Worm (Caenorhabditis elegans) whole organism, young adult: ENCODE measurements around the gene hal-3.

Experiments
- F22D6.2 ChIP-seq: sonication (generic microtip); optimal IDR thresholded peaks from 2 replicates; lab custom pipeline; 2016; ENCODE audit warnings: mild to moderate bottlenecking, missing genetic modification characterization, missing compliant biosample characterization
- F33H1.4 ChIP-seq: fragments of 200-800 bp; sonication (Bioruptor generic); IDR thresholded peaks from 2 replicates; pipeline ENCODE4 v1.3.6; 2022; ENCODE audit warnings: missing genetic modification reagents, missing genetic modification characterization, missing compliant biosample characterization
- F49E8.2 ChIP-seq: sonication (generic microtip); optimal IDR thresholded peaks from 3 replicates; lab custom pipeline; 2017; ENCODE audit warnings: missing genetic modification characterization, mild to moderate bottlenecking, missing compliant biosample characterization, antibody characterized with exemption, moderate library complexity; ENCODE audit not compliant: insufficient read depth
- F52B5.7 ChIP-seq: sonication (generic microtip); optimal IDR thresholded peaks from 2 replicates; lab custom pipeline; 2016; ENCODE audit warnings: mild to moderate bottlenecking, missing genetic modification characterization, missing compliant biosample characterization
- F57C9.4 ChIP-seq: sonication (generic microtip); optimal IDR thresholded peaks from 2 replicates; lab custom pipeline; 2017; ENCODE audit warnings: mild to moderate bottlenecking, missing genetic modification characterization, missing compliant biosample characterization
- K12H6.12 ChIP-seq: fragments of 200-800 bp; sonication (Bioruptor generic); optimal IDR thresholded peaks from 2 replicates; lab custom pipeline; 2018; ENCODE audit warnings: mild to moderate bottlenecking, missing genetic modification characterization, missing compliant biosample characterization
- Y53G8AR.9 ChIP-seq: fragments of 200-800 bp; sonication (Bioruptor generic); conservative IDR thresholded peaks from 2 replicates; pipeline ENCODE4 v1.3.6; 2022; ENCODE audit warnings: missing genetic modification reagents, missing genetic modification characterization, missing compliant biosample characterization
- Y56A3A.18 ChIP-seq: fragments of 200-800 bp; sonication (Bioruptor generic); IDR thresholded peaks from 2 replicates; pipeline ENCODE4 v1.3.6; 2022; ENCODE audit warnings: missing genetic modification reagents, missing genetic modification characterization, missing compliant biosample characterization
- Y95B8A.8 ChIP-seq: fragments of 200-800 bp; sonication (Bioruptor generic); IDR thresholded peaks from 2 replicates; pipeline ENCODE4 v1.3.6; 2022; ENCODE audit warnings: missing genetic modification reagents, missing genetic modification characterization, missing compliant biosample characterization
- ama-1 ChIP-seq, 3 experiments: fragments of 150-350 bp in 1 of 3; sonication (generic microtip) in 2 of 3; optimal IDR thresholded peaks; 2 replicates each; lab custom pipeline; 2014 to 2018; ENCODE audit warnings: missing biosample characterization in 2 of 3, missing genetic modification characterization in 2 of 3, missing genetic modification reagents in 2 of 3
- aptf-3 ChIP-seq: fragments of 200-800 bp; sonication (Bioruptor generic); IDR thresholded peaks from 2 replicates; pipeline ENCODE4 v1.3.6; 2022; ENCODE audit warnings: missing genetic modification characterization, missing compliant biosample characterization
- atf-7 ChIP-seq: sonication (generic microtip); optimal IDR thresholded peaks from 2 replicates; lab custom pipeline; 2017; ENCODE audit warnings: mild to moderate bottlenecking, missing genetic modification characterization, missing compliant biosample characterization
- attf-5 ChIP-seq: fragments of 200-800 bp; sonication (Bioruptor generic); optimal IDR thresholded peaks from 2 replicates; lab custom pipeline; 2018; ENCODE audit warnings: mild to moderate bottlenecking, missing genetic modification characterization, missing compliant biosample characterization
- attf-6 ChIP-seq: fragments of 200-800 bp; sonication (Bioruptor generic); IDR thresholded peaks from 2 replicates; pipeline ENCODE4 v1.3.6; 2022; ENCODE audit warnings: missing genetic modification reagents, missing genetic modification characterization, missing compliant biosample characterization
- ccch-3 ChIP-seq: fragments of 200-800 bp; sonication (Bioruptor generic); optimal IDR thresholded peaks from 2 replicates; lab custom pipeline; 2018; ENCODE audit warnings: mild to moderate bottlenecking, missing genetic modification characterization, missing compliant biosample characterization
- cebp-1 ChIP-seq, 2 experiments: fragments of 200-800 bp in 1 of 2; sonication (Bioruptor generic) in 1 of 2; sonication (generic microtip) in 1 of 2; IDR thresholded peaks in 1 of 2; optimal IDR thresholded peaks in 1 of 2; 2 replicates each; pipeline versions ENCODE4 v1.3.6 to Lab custom; 2017 to 2022; ENCODE audit warnings: missing compliant biosample characterization in 2 of 2, missing genetic modification characterization in 2 of 2, mild to moderate bottlenecking in 1 of 2, missing genetic modification reagents in 1 of 2, moderate library complexity in 1 of 2
- chd-7 ChIP-seq: sonication (generic microtip); optimal IDR thresholded peaks from 2 replicates; lab custom pipeline; 2016; ENCODE audit warnings: mild to moderate bottlenecking, missing genetic modification characterization, moderate library complexity, missing compliant biosample characterization
- die-1 ChIP-seq: sonication (generic microtip); optimal IDR thresholded peaks from 2 replicates; lab custom pipeline; 2016; ENCODE audit warnings: missing genotype, mild to moderate bottlenecking, missing genetic modification characterization, missing compliant biosample characterization
- dox-1 ChIP-seq: fragments of 200-800 bp; sonication (Bioruptor generic); IDR thresholded peaks from 2 replicates; pipeline ENCODE4 v1.3.6; 2022; ENCODE audit warnings: missing genetic modification reagents, missing genetic modification characterization, missing compliant biosample characterization
- dpff-1 ChIP-seq: sonication (generic microtip); optimal IDR thresholded peaks from 2 replicates; lab custom pipeline; 2017; ENCODE audit warnings: mild to moderate bottlenecking, missing genetic modification characterization, missing compliant biosample characterization
- egl-44 ChIP-seq: fragments of 200-800 bp; sonication (Bioruptor generic); IDR thresholded peaks from 2 replicates; pipeline ENCODE4 v1.3.6; 2022; ENCODE audit warnings: missing genetic modification reagents, missing genetic modification characterization, missing compliant biosample characterization
- ets-4 ChIP-seq: fragments of 200-800 bp; sonication (Bioruptor generic); optimal IDR thresholded peaks from 2 replicates; lab custom pipeline; 2018; ENCODE audit warnings: mild to moderate bottlenecking, missing genetic modification characterization, missing compliant biosample characterization
- fkh-3 ChIP-seq: sonication (generic microtip); optimal IDR thresholded peaks from 2 replicates; lab custom pipeline; 2016; ENCODE audit warnings: mild to moderate bottlenecking, missing genetic modification characterization, missing compliant biosample characterization
- hmg-1.2 ChIP-seq: fragments of 200-800 bp; sonication (Bioruptor generic); IDR thresholded peaks from 2 replicates; pipeline ENCODE4 v1.3.6; 2022; ENCODE audit warnings: missing genetic modification reagents, missing genetic modification characterization, missing compliant biosample characterization
- hmg-20 ChIP-seq: fragments of 200-800 bp; sonication (Bioruptor generic); IDR thresholded peaks from 2 replicates; pipeline ENCODE4 v1.3.6; 2022; ENCODE audit warnings: missing genetic modification reagents, missing genetic modification characterization, missing compliant biosample characterization
- lag-1 ChIP-seq: fragments of 200-800 bp; sonication (Bioruptor generic); IDR thresholded peaks from 2 replicates; pipeline ENCODE4 v1.3.6; 2022; ENCODE audit warnings: missing genetic modification reagents, missing genetic modification characterization, missing compliant biosample characterization
- let-607 ChIP-seq, 2 experiments: fragments of 200-800 bp in 1 of 2; sonication (Bioruptor generic) in 1 of 2; sonication (generic microtip) in 1 of 2; optimal IDR thresholded peaks; 2 replicates each; lab custom pipeline; 2016 to 2018; ENCODE audit warnings: mild to moderate bottlenecking in 2 of 2, missing compliant biosample characterization in 2 of 2, missing genetic modification characterization in 2 of 2, moderate library complexity in 2 of 2, missing genotype in 1 of 2
- lin-35 ChIP-seq, 3 experiments: fragments of 150-350 bp in 2 of 3; sonication (generic microtip) in 1 of 3; optimal IDR thresholded peaks; 2 replicates each; lab custom pipeline; 2014 to 2018; ENCODE audit warnings: missing biosample characterization in 3 of 3, missing genetic modification characterization in 3 of 3, missing genetic modification reagents in 3 of 3
- lin-54 ChIP-seq: fragments of 200-800 bp; sonication (Bioruptor generic); optimal IDR thresholded peaks from 2 replicates; lab custom pipeline; 2018; ENCODE audit warnings: mild to moderate bottlenecking, missing genetic modification characterization, missing compliant biosample characterization
- madf-3 ChIP-seq: fragments of 200-800 bp; sonication (Bioruptor generic); IDR thresholded peaks from 2 replicates; pipeline ENCODE4 v1.3.6; 2022; ENCODE audit warnings: missing genetic modification reagents, missing genetic modification characterization, missing compliant biosample characterization
- mes-4 ChIP-seq: sonication (generic microtip); optimal IDR thresholded peaks from 2 replicates; lab custom pipeline; 2016; ENCODE audit warnings: missing genotype, missing genetic modification characterization, missing compliant biosample characterization
- nhr-120 ChIP-seq: fragments of 200-800 bp; sonication (Bioruptor generic); IDR thresholded peaks from 2 replicates; pipeline ENCODE4 v1.3.6; 2022; ENCODE audit warnings: missing genetic modification characterization, missing compliant biosample characterization
- nhr-179 ChIP-seq: sonication (generic microtip); optimal IDR thresholded peaks from 2 replicates; lab custom pipeline; 2016; ENCODE audit warnings: mild to moderate bottlenecking, missing genetic modification characterization, missing compliant biosample characterization
- pha-4 ChIP-seq: fragments of 150-350 bp; sonication (generic microtip); optimal IDR thresholded peaks from 2 replicates; lab custom pipeline; 2014; ENCODE audit warnings: missing biosample characterization, missing genetic modification reagents, missing genetic modification characterization
- rpc-1 ChIP-seq, 2 experiments: fragments of 150-350 bp in 1 of 2; sonication (generic microtip) in 1 of 2; optimal IDR thresholded peaks; 2 replicates each; lab custom pipeline; 2014 to 2018; ENCODE audit warnings: missing biosample characterization in 1 of 2, missing genetic modification characterization in 1 of 2, missing genetic modification reagents in 1 of 2, missing genotype in 1 of 2
- somi-1 ChIP-seq: fragments of 200-800 bp; sonication (Bioruptor generic); optimal IDR thresholded peaks from 2 replicates; lab custom pipeline; 2018; ENCODE audit warnings: mild to moderate bottlenecking, missing genetic modification characterization, missing compliant biosample characterization
- tbp1 ChIP-seq: fragments of 200-800 bp; sonication (Bioruptor generic); optimal IDR thresholded peaks from 2 replicates; lab custom pipeline; 2018; ENCODE audit warnings: mild to moderate bottlenecking, missing genetic modification characterization, missing compliant biosample characterization
- unc-62 ChIP-seq: fragments of 150-350 bp; optimal IDR thresholded peaks from 2 replicates; lab custom pipeline; 2014; ENCODE audit warnings: missing biosample characterization, missing genetic modification reagents, missing genetic modification characterization
- zfh-2 ChIP-seq: fragments of 200-800 bp; sonication (Bioruptor generic); conservative IDR thresholded peaks from 2 replicates; pipeline ENCODE4 v1.3.6; 2022; ENCODE audit warnings: missing genetic modification reagents, missing genetic modification characterization, missing compliant biosample characterization
- ztf-22 ChIP-seq: fragments of 200-800 bp; sonication (Bioruptor generic); optimal IDR thresholded peaks from 2 replicates; lab custom pipeline; 2018; ENCODE audit warnings: mild to moderate bottlenecking, missing genetic modification characterization, moderate library complexity, missing compliant biosample characterization
- ztf-26 ChIP-seq: sonication (generic microtip); optimal IDR thresholded peaks from 2 replicates; lab custom pipeline; 2017; ENCODE audit warnings: missing genetic modification characterization, missing compliant biosample characterization
- ztf-6 ChIP-seq: fragments of 200-800 bp; sonication (Bioruptor generic); IDR thresholded peaks from 2 replicates; pipeline ENCODE4 v1.3.6; 2022; ENCODE audit warnings: missing genetic modification reagents, missing genetic modification characterization, missing compliant biosample characterization

The hal-3 gene

ce11 chrII:9602566-9602965 is 14.4 kb downstream of the hal-3 start:
- TF ChIP-seq F52B5.7 (tag; lab: Kevin White, UChicago) = no peak
- no peak for TF ChIP-seq Y56A3A.18 (GFP tag; lab: Robert Waterston, UW)
- TF ChIP-seq attf-6 (GFP tag; lab: Robert Waterston, UW) = no peak
- no peak for TF ChIP-seq cebp-1 (GFP tag; IDR thresholded peaks at IDR 0.05; lab: Robert Waterston, UW)
- peak; percentile 31 for TF ChIP-seq cebp-1 (tag; optimal IDR thresholded peaks at IDR 0.05; lab: Kevin White, UChicago)
- TF ChIP-seq Y95B8A.8 (GFP tag; lab: Robert Waterston, UW) = no peak
- TF ChIP-seq aptf-3 (GFP tag; lab: Robert Waterston, UW) = no peak
- no peak for TF ChIP-seq hmg-20 (GFP tag; lab: Robert Waterston, UW)

ce11 chrII:9601679-9602078 is 15.2 kb downstream of the hal-3 start:
- TF ChIP-seq cebp-1 (GFP tag; IDR thresholded peaks at IDR 0.05; lab: Robert Waterston, UW) (0 out of 2 replicates have a peak, but pooled peaks have one; percentile 14), cebp-1 (tag; optimal IDR thresholded peaks at IDR 0.05; lab: Kevin White, UChicago) (peak; percentile 47), lag-1 (GFP tag; lab: Robert Waterston, UW) (no peak), unc-62 (GFP tag; lab: Kevin White, UChicago) (peak; percentile 39), pha-4 (peak; percentile 29), madf-3 (GFP tag; lab: Robert Waterston, UW) (no peak), F57C9.4 (tag; lab: Kevin White, UChicago) (no peak), lin-35 (GFP tag; optimal IDR thresholded peaks at IDR 0.05; lab: Kevin White, UChicago) (peak in 1 of 3 experiments; percentile 27), F49E8.2 (tag; lab: Kevin White, UChicago) (no peak), rpc-1 (optimal IDR thresholded peaks at IDR 0.05; lab: Kevin White, UChicago) (no peak), rpc-1 (tag; optimal IDR thresholded peaks at IDR 0.05; lab: Kevin White, UChicago) (no peak), tbp1 (GFP tag; lab: Kevin White, UChicago) (peak; percentile 14), nhr-120 (GFP tag; lab: Robert Waterston, UW) (no peak), attf-5 (peak; percentile 22), fkh-3 (tag; lab: Kevin White, UChicago) (no peak), K12H6.12 (tag; lab: Kevin White, UChicago) (no peak)

ce11 chrII:9601069-9601468 is 15.9 kb downstream of the hal-3 start:
- TF ChIP-seq Y53G8AR.9 (GFP tag; lab: Robert Waterston, UW) (0 out of 2 replicates have a peak, but pooled peaks have one; percentile 23), fkh-3 (tag; lab: Kevin White, UChicago) (no peak), ztf-26 (peak; percentile 50), hmg-20 (GFP tag; lab: Robert Waterston, UW) (no peak), F22D6.2 (tag; lab: Kevin White, UChicago) (peak; percentile 59), aptf-3 (GFP tag; lab: Robert Waterston, UW) (no peak), nhr-179 (tag; lab: Kevin White, UChicago) (no peak), die-1 (tag; lab: Kevin White, UChicago) (no peak), F57C9.4 (tag; lab: Kevin White, UChicago) (no peak), atf-7 (peak; percentile 43), ztf-6 (no peak), somi-1 (peak; percentile 64), mes-4 (tag; lab: Kevin White, UChicago) (no peak), cebp-1 (GFP tag; IDR thresholded peaks at IDR 0.05; lab: Robert Waterston, UW) (no peak), cebp-1 (tag; optimal IDR thresholded peaks at IDR 0.05; lab: Kevin White, UChicago) (peak; percentile 33), egl-44 (GFP tag; lab: Robert Waterston, UW) (0 out of 2 replicates have a peak, but pooled peaks have one; percentile 42), tbp1 (GFP tag; lab: Kevin White, UChicago) (peak; percentile 29), lin-54 (peak; percentile 9), ets-4 (GFP tag; lab: Kevin White, UChicago) (peak; percentile 17), dpff-1 (tag; lab: Kevin White, UChicago) (no peak), lin-35 (GFP tag; optimal IDR thresholded peaks at IDR 0.05; lab: Kevin White, UChicago) (peak in 1 of 3 experiments; percentile 11), let-607 (tag; optimal IDR thresholded peaks at IDR 0.05; lab: Kevin White, UChicago) (peak; percentile 74 to 83), F33H1.4 (GFP tag; lab: Robert Waterston, UW) (no peak), ama-1 (optimal IDR thresholded peaks at IDR 0.05; lab: Kevin White, UChicago) (peak; percentile 84), ama-1 (GFP tag; optimal IDR thresholded peaks at IDR 0.05; lab: Kevin White, UChicago) (no peak), zfh-2 (no peak), dox-1 (GFP tag; lab: Robert Waterston, UW) (0 out of 2 replicates have a peak, but pooled peaks have one; percentile 21), ztf-22 (GFP tag; lab: Kevin White, UChicago) (peak; percentile 26), chd-7 (peak; percentile 49), ccch-3 (no peak), hmg-1.2 (GFP tag; lab: Robert Waterston, UW) (0 out of 2 replicates have a peak, but pooled peaks have one; percentile 15)
